Worm (Caenorhabditis elegans) whole organism, L4 larva: ENCODE results near the gene erg-28.

Experiments used
- F10B5.3 ChIP-seq: sonication (generic microtip); optimal IDR thresholded peaks from 2 replicates; lab custom pipeline; 2016; ENCODE audit warnings: mild to moderate bottlenecking, missing genetic modification characterization, missing compliant biosample characterization
- F26F4.8 ChIP-seq: fragments of 200-800 bp; sonication (Bioruptor generic); conservative IDR thresholded peaks from 2 replicates; pipeline ENCODE4 v1.3.6; 2022; ENCODE audit warnings: missing genetic modification characterization, missing compliant biosample characterization
- F37D6.2 ChIP-seq: sonication (generic microtip); optimal IDR thresholded peaks from 2 replicates; lab custom pipeline; 2016; ENCODE audit warnings: mild to moderate bottlenecking, missing genetic modification characterization, missing compliant biosample characterization
- F44E2.7 ChIP-seq: fragments of 200-800 bp; sonication (Bioruptor generic); IDR thresholded peaks from 2 replicates; pipeline ENCODE4 v2.1.2; 2022; ENCODE audit warnings: missing genetic modification characterization, missing compliant biosample characterization
- T20F7.1 ChIP-seq: fragments of 200-800 bp; sonication (Bioruptor generic); optimal IDR thresholded peaks from 2 replicates; lab custom pipeline; 2018; ENCODE audit warnings: mild to moderate bottlenecking, missing genetic modification characterization, missing compliant biosample characterization
- T26A8.4 ChIP-seq: fragments of 200-800 bp; sonication (Bioruptor generic); IDR thresholded peaks from 2 replicates; pipeline ENCODE4 v1.3.6; 2022; ENCODE audit warnings: missing genetic modification characterization, missing compliant biosample characterization
- Y5F2A.4 ChIP-seq: fragments of 200-800 bp; sonication (Bioruptor generic); optimal IDR thresholded peaks from 2 replicates; lab custom pipeline; 2018; ENCODE audit warnings: mild to moderate bottlenecking, missing genetic modification characterization, missing compliant biosample characterization
- ZK546.5 ChIP-seq, 2 experiments: sonication (generic microtip); optimal IDR thresholded peaks; 2 replicates each; lab custom pipeline; 2017; ENCODE audit warnings: missing biosample characterization in 2 of 2, missing genetic modification characterization in 2 of 2
- aha-1 ChIP-seq: fragments of 150-350 bp; peaks from one replicate; lab custom pipeline; 2014; ENCODE audit warnings: missing biosample characterization, missing genetic modification characterization
- ama-1 ChIP-seq: fragments of 150-350 bp; optimal IDR thresholded peaks from 2 replicates; lab custom pipeline; 2014; ENCODE audit warnings: inconsistent platforms, mixed read lengths
- arid-1 ChIP-seq: fragments of 200-800 bp; sonication (Bioruptor generic); conservative IDR thresholded peaks from 2 replicates; pipeline ENCODE4 v1.3.6; 2022; ENCODE audit warnings: missing genetic modification reagents, missing genetic modification characterization, missing compliant biosample characterization
- ceh-20 ChIP-seq: fragments of 200-800 bp; sonication (Bioruptor generic); IDR thresholded peaks from 2 replicates; pipeline ENCODE4 v1.3.6; 2022; ENCODE audit warnings: missing genetic modification reagents, missing genetic modification characterization, missing compliant biosample characterization
- ceh-62 ChIP-seq: sonication (generic microtip); optimal IDR thresholded peaks from 2 replicates; lab custom pipeline; 2017; ENCODE audit warnings: missing biosample characterization, missing genetic modification characterization
- ctbp-1 ChIP-seq: fragments of 200-800 bp; sonication (Bioruptor generic); IDR thresholded peaks from 2 replicates; pipeline ENCODE4 v1.3.6; 2022; ENCODE audit warnings: missing genetic modification reagents, missing genetic modification characterization, missing compliant biosample characterization
- daf-12 ChIP-seq: fragments of 150-350 bp; optimal IDR thresholded peaks from 2 replicates; lab custom pipeline; 2014; ENCODE audit warnings: missing biosample characterization, missing genetic modification reagents, missing genetic modification characterization
- daf-16 ChIP-seq, 3 experiments: sonication (generic microtip); optimal IDR thresholded peaks; 2 replicates each; lab custom pipeline; 2016 to 2017; ENCODE audit warnings: missing genetic modification characterization in 3 of 3, missing genetic modification reagents in 3 of 3, mild to moderate bottlenecking in 2 of 3, missing compliant biosample characterization in 2 of 3, missing biosample characterization in 1 of 3, moderate library complexity in 1 of 3
- daf-19 ChIP-seq: fragments of 200-800 bp; sonication (Bioruptor generic); conservative IDR thresholded peaks from 2 replicates; pipeline ENCODE4 v1.3.6; 2022; ENCODE audit warnings: missing genetic modification characterization, missing compliant biosample characterization
- dmd-6 ChIP-seq: fragments of 200-800 bp; sonication (Bioruptor generic); IDR thresholded peaks from 2 replicates; pipeline ENCODE4 v1.3.6; 2022; ENCODE audit warnings: missing genetic modification reagents, missing genetic modification characterization, missing compliant biosample characterization
- dmd-8 ChIP-seq: fragments of 200-800 bp; sonication (Bioruptor generic); IDR thresholded peaks from 2 replicates; pipeline ENCODE4 v1.3.6; 2022; ENCODE audit warnings: missing genetic modification characterization, missing compliant biosample characterization
- dpl-1 ChIP-seq: fragments of 150-350 bp; optimal IDR thresholded peaks from 2 replicates; lab custom pipeline; 2014; ENCODE audit warnings: missing biosample characterization, missing genetic modification reagents, missing genetic modification characterization
- duxl-1 ChIP-seq: sonication (generic microtip); optimal IDR thresholded peaks from 2 replicates; lab custom pipeline; 2016; ENCODE audit warnings: mild to moderate bottlenecking, missing genetic modification characterization, moderate library complexity, missing compliant biosample characterization; ENCODE audit not compliant: poor library complexity
- egl-27 ChIP-seq: sonication (generic microtip); optimal IDR thresholded peaks from 3 replicates; lab custom pipeline; 2017; ENCODE audit warnings: missing biosample characterization, missing genetic modification reagents, missing genetic modification characterization
- egl-43 ChIP-seq: fragments of 200-800 bp; sonication (Bioruptor generic); IDR thresholded peaks from 2 replicates; pipeline ENCODE4 v1.3.6; 2022; ENCODE audit warnings: missing genetic modification reagents, missing genetic modification characterization, missing compliant biosample characterization
- hlh-11 ChIP-seq: fragments of 200-800 bp; sonication (Bioruptor generic); optimal IDR thresholded peaks from 2 replicates; lab custom pipeline; 2018; ENCODE audit warnings: mild to moderate bottlenecking, missing genetic modification characterization, missing compliant biosample characterization
- hlh-30 ChIP-seq: sonication (generic microtip); optimal IDR thresholded peaks from 2 replicates; lab custom pipeline; 2017; ENCODE audit warnings: antibody characterized with exemption, mild to moderate bottlenecking, missing genetic modification characterization, missing compliant biosample characterization; ENCODE audit not compliant: insufficient read depth
- jun-1 ChIP-seq: fragments of 150-350 bp; optimal IDR thresholded peaks from 2 replicates; lab custom pipeline; 2014; ENCODE audit warnings: missing biosample characterization, missing genetic modification reagents, missing genetic modification characterization
- lin-29 ChIP-seq: fragments of 200-800 bp; sonication (Bioruptor generic); IDR thresholded peaks from 2 replicates; pipeline ENCODE4 v1.3.6; 2022; ENCODE audit warnings: missing genetic modification reagents, missing genetic modification characterization, missing compliant biosample characterization
- lin-38 ChIP-seq: fragments of 200-800 bp; sonication (Bioruptor generic); IDR thresholded peaks from 2 replicates; pipeline ENCODE4 v1.3.6; 2022; ENCODE audit warnings: missing genetic modification reagents, missing genetic modification characterization, missing compliant biosample characterization
- lin-39 ChIP-seq: fragments of 150-350 bp; optimal IDR thresholded peaks from 2 replicates; lab custom pipeline; 2014; ENCODE audit warnings: missing biosample characterization, missing genetic modification reagents, missing genetic modification characterization
- mdl-1 ChIP-seq, 2 experiments: fragments of 150-350 bp in 1 of 2; sonication (generic microtip) in 1 of 2; optimal IDR thresholded peaks; 2 replicates each; lab custom pipeline; 2014 to 2017; ENCODE audit warnings: missing biosample characterization in 2 of 2, missing genetic modification characterization in 2 of 2
- mes-2 ChIP-seq: sonication (generic microtip); optimal IDR thresholded peaks from 2 replicates; lab custom pipeline; 2016; ENCODE audit warnings: missing genotype, mild to moderate bottlenecking, missing genetic modification characterization, missing compliant biosample characterization; ENCODE audit not compliant: poor library complexity, severe bottlenecking
- mxl-3 ChIP-seq: fragments of 200-800 bp; sonication (Bioruptor generic); optimal IDR thresholded peaks from 2 replicates; lab custom pipeline; 2018; ENCODE audit warnings: mild to moderate bottlenecking, missing genetic modification characterization, missing compliant biosample characterization
- nhr-10 ChIP-seq: fragments of 150-350 bp; optimal IDR thresholded peaks from 2 replicates; lab custom pipeline; 2014; ENCODE audit warnings: missing biosample characterization, missing genetic modification characterization
- nhr-11 ChIP-seq: fragments of 150-350 bp; optimal IDR thresholded peaks from 2 replicates; lab custom pipeline; 2014; ENCODE audit warnings: missing biosample characterization, missing genetic modification characterization
- nhr-28 ChIP-seq: fragments of 150-350 bp; optimal IDR thresholded peaks from 2 replicates; lab custom pipeline; 2014; ENCODE audit warnings: missing biosample characterization, missing genetic modification characterization
- nhr-48 ChIP-seq: sonication (generic microtip); optimal IDR thresholded peaks from 2 replicates; lab custom pipeline; 2016; ENCODE audit warnings: mild to moderate bottlenecking, missing genetic modification characterization, missing compliant biosample characterization
- nhr-76 ChIP-seq: fragments of 150-350 bp; optimal IDR thresholded peaks from 2 replicates; lab custom pipeline; 2014; ENCODE audit warnings: missing biosample characterization, missing genetic modification characterization
- nhr-77 ChIP-seq: fragments of 150-350 bp; optimal IDR thresholded peaks from 2 replicates; lab custom pipeline; 2014; ENCODE audit warnings: missing biosample characterization, missing genetic modification characterization
- php-3 ChIP-seq: fragments of 200-800 bp; sonication (Bioruptor generic); IDR thresholded peaks from 2 replicates; pipeline ENCODE4 v1.3.6; 2022; ENCODE audit warnings: missing genetic modification reagents, missing genetic modification characterization, missing compliant biosample characterization
- pqm-1 ChIP-seq: sonication (generic microtip); optimal IDR thresholded peaks from 2 replicates; lab custom pipeline; 2017; ENCODE audit warnings: missing biosample characterization, missing genetic modification characterization
- saeg-2 ChIP-seq: fragments of 200-800 bp; sonication (Bioruptor generic); IDR thresholded peaks from 2 replicates; pipeline ENCODE4 v1.3.6; 2022; ENCODE audit warnings: missing genetic modification reagents, missing genetic modification characterization, missing compliant biosample characterization
- set-16 ChIP-seq: fragments of 200-800 bp; sonication (Bioruptor generic); IDR thresholded peaks from 2 replicates; pipeline ENCODE4 v1.3.6; 2022; ENCODE audit warnings: missing genetic modification reagents, missing genetic modification characterization, missing compliant biosample characterization
- snpc-1.2 ChIP-seq: fragments of 200-800 bp; sonication (Bioruptor generic); IDR thresholded peaks from 2 replicates; pipeline ENCODE4 v1.3.6; 2022; ENCODE audit warnings: missing genetic modification reagents, missing genetic modification characterization, missing compliant biosample characterization
- unc-39 ChIP-seq: sonication (generic microtip); optimal IDR thresholded peaks from 2 replicates; lab custom pipeline; 2017; ENCODE audit warnings: missing biosample characterization, missing genetic modification characterization
- unc-62 ChIP-seq, 3 experiments: fragments of 150-350 bp in 1 of 3; sonication (generic microtip); optimal IDR thresholded peaks in 2 of 3; peaks in 1 of 3; 1 replicate in 1 of 3; 2 replicates in 2 of 3; lab custom pipeline; 2014 to 2017; ENCODE audit warnings: missing biosample characterization in 3 of 3, missing genetic modification characterization in 3 of 3, missing genetic modification reagents in 3 of 3, missing genotype in 1 of 3
- zag-1 ChIP-seq: fragments of 150-350 bp; optimal IDR thresholded peaks from 2 replicates; lab custom pipeline; 2014; ENCODE audit warnings: missing biosample characterization, missing genetic modification characterization
- zip-2 ChIP-seq: fragments of 150-350 bp; optimal IDR thresholded peaks from 2 replicates; lab custom pipeline; 2014; ENCODE audit warnings: missing biosample characterization, missing genetic modification characterization
- ztf-11 ChIP-seq: fragments of 150-350 bp; optimal IDR thresholded peaks from 2 replicates; lab custom pipeline; 2014; ENCODE audit warnings: missing biosample characterization, missing genetic modification characterization
- ztf-7 ChIP-seq: fragments of 150-350 bp; optimal IDR thresholded peaks from 2 replicates; lab custom pipeline; 2014; ENCODE audit warnings: missing biosample characterization, missing genetic modification characterization

erg-28 gene

ce11 chrV:12636248-12636647, 29.0 kb downstream of the erg-28 start (continued):
- no peak for TF ChIP-seq mes-2
- TF ChIP-seq daf-16 (GFP tag; optimal IDR thresholded peaks at IDR 0.05; lab: Kevin White, UChicago) = peak in 1 of 2 experiments; percentile 50
- no peak for TF ChIP-seq daf-16 (tag; optimal IDR thresholded peaks at IDR 0.05; lab: Kevin White, UChicago)
- TF ChIP-seq arid-1 (GFP tag; lab: Robert Waterston, UW) = no peak
- no peak for TF ChIP-seq F44E2.7 (GFP tag; lab: Robert Waterston, UW)
- TF ChIP-seq ama-1 (lab: Kevin White, UChicago) = no peak
- no peak for TF ChIP-seq nhr-77 (tag; lab: Kevin White, UChicago)
- peak; percentile 35 for TF ChIP-seq nhr-11
- TF ChIP-seq F10B5.3 (tag; lab: Kevin White, UChicago) = no peak
- no peak for TF ChIP-seq lin-29 (GFP tag; lab: Robert Waterston, UW)
- no peak for TF ChIP-seq mxl-3 (GFP tag; lab: Kevin White, UChicago)
- no peak for TF ChIP-seq unc-39 (tag; lab: Kevin White, UChicago)
- TF ChIP-seq mdl-1 (tag; optimal IDR thresholded peaks at IDR 0.05; lab: Kevin White, UChicago) = peak in 1 of 2 experiments; percentile 20
- TF ChIP-seq zip-2 (tag; lab: Kevin White, UChicago) = no peak
- peak; percentile 13 for TF ChIP-seq nhr-48 (tag; lab: Kevin White, UChicago)
- TF ChIP-seq duxl-1 = no peak
- no peak for TF ChIP-seq saeg-2 (GFP tag; lab: Robert Waterston, UW)
- peak; percentile 26 for TF ChIP-seq hlh-30
- TF ChIP-seq ceh-62 (tag; lab: Kevin White, UChicago) = no peak
- no peak for TF ChIP-seq pqm-1 (tag; lab: Kevin White, UChicago)
- TF ChIP-seq jun-1 = no peak
- TF ChIP-seq daf-19 (GFP tag; lab: Robert Waterston, UW) = no peak
- no peak for TF ChIP-seq nhr-28 (tag; lab: Kevin White, UChicago)
- no peak for TF ChIP-seq T20F7.1 (GFP tag; lab: Kevin White, UChicago)
- peak; percentile 42 for TF ChIP-seq hlh-11 (tag; lab: Kevin White, UChicago)
- TF ChIP-seq F26F4.8 (GFP tag; lab: Robert Waterston, UW) = no peak

- TF ChIP-seq ztf-7 (tag; lab: Kevin White, UChicago) (peak; percentile 50), zag-1 (tag; lab: Kevin White, UChicago) (no peak), F10B5.3 (tag; lab: Kevin White, UChicago) (no peak), egl-27 (no peak), mxl-3 (GFP tag; lab: Kevin White, UChicago) (peak; percentile 94), Y5F2A.4 (GFP tag; lab: Kevin White, UChicago) (no peak), lin-39 (tag; lab: Kevin White, UChicago) (no peak), egl-43 (GFP tag; lab: Robert Waterston, UW) (no peak), dmd-8 (GFP tag; lab: Robert Waterston, UW) (no peak), nhr-10 (tag; lab: Kevin White, UChicago) (peak; percentile 30), pqm-1 (tag; lab: Kevin White, UChicago) (no peak), ceh-20 (peak; percentile 73), saeg-2 (GFP tag; lab: Robert Waterston, UW) (peak; percentile 74; the same call in 1 of the 2 replicates), T26A8.4 (no peak), unc-62 (GFP tag; optimal IDR thresholded peaks at IDR 0.05 in 1 of 2; lab: Kevin White, UChicago) (peak in 1 of 2 experiments; percentile 98), unc-62 (tag; optimal IDR thresholded peaks at IDR 0.05; lab: Kevin White, UChicago) (no peak), dpl-1 (peak; percentile 40), T20F7.1 (GFP tag; lab: Kevin White, UChicago) (peak; percentile 46), lin-38 (GFP tag; lab: Robert Waterston, UW) (no peak), daf-12 (no peak), php-3 (GFP tag; lab: Robert Waterston, UW) (peak; percentile 95), nhr-76 (tag; lab: Kevin White, UChicago) (no peak), mes-2 (no peak), set-16 (GFP tag; lab: Robert Waterston, UW) (no peak), nhr-77 (tag; lab: Kevin White, UChicago) (peak; percentile 59), aha-1 (peak; percentile 97), ZK546.5 (tag; optimal IDR thresholded peaks at IDR 0.05; lab: Kevin White, UChicago) (no peak), ztf-11 (no peak), ctbp-1 (GFP tag; lab: Robert Waterston, UW) (0 out of 2 replicates have a peak, but pooled peaks have one; percentile 12), daf-19 (GFP tag; lab: Robert Waterston, UW) (no peak), snpc-1.2 (GFP tag; lab: Robert Waterston, UW) (no peak), F44E2.7 (GFP tag; lab: Robert Waterston, UW) (no peak), dmd-6 (GFP tag; lab: Robert Waterston, UW) (peak; percentile 98), F37D6.2 (no peak)
These were observed 30.1 kb downstream of the erg-28 start, which contains the start of gene F56H9.2 for ce11 chrV:12637238-12637690. Gene F56H9.2 (plus strand): TSS chrV:12637663.
